Worm (Caenorhabditis elegans) whole organism, young adult: ENCODE measurements around the gene Y69E1A.8.

Experiments
- B0261.1 ChIP-seq: sonication (generic microtip); optimal IDR thresholded peaks from 2 replicates; lab custom pipeline; 2016; ENCODE audit warnings: mild to moderate bottlenecking, missing genetic modification characterization, moderate library complexity, missing compliant biosample characterization
- F22D6.2 ChIP-seq: sonication (generic microtip); optimal IDR thresholded peaks from 2 replicates; lab custom pipeline; 2016; ENCODE audit warnings: mild to moderate bottlenecking, missing genetic modification characterization, missing compliant biosample characterization
- F37B4.10 ChIP-seq: fragments of 200-800 bp; sonication (Bioruptor generic); IDR thresholded peaks from 2 replicates; pipeline ENCODE4 v1.3.6; 2022; ENCODE audit warnings: missing genetic modification characterization, missing compliant biosample characterization
- Y67H2A.10 ChIP-seq: fragments of 200-800 bp; sonication (Bioruptor generic); conservative IDR thresholded peaks from 2 replicates; pipeline ENCODE4 v1.3.6; 2022; ENCODE audit warnings: missing genetic modification reagents, missing genetic modification characterization, missing compliant biosample characterization
- aptf-3 ChIP-seq: fragments of 200-800 bp; sonication (Bioruptor generic); IDR thresholded peaks from 2 replicates; pipeline ENCODE4 v1.3.6; 2022; ENCODE audit warnings: missing genetic modification characterization, missing compliant biosample characterization
- bed-2 ChIP-seq: fragments of 200-800 bp; sonication (Bioruptor generic); IDR thresholded peaks from 2 replicates; pipeline ENCODE4 v1.3.6; 2022; ENCODE audit warnings: missing genetic modification reagents, missing genetic modification characterization, missing compliant biosample characterization
- hsf-1 ChIP-seq: fragments of 200-800 bp; sonication (Bioruptor generic); IDR thresholded peaks from 2 replicates; pipeline ENCODE4 v1.3.6; 2022; ENCODE audit warnings: missing genetic modification reagents, missing genetic modification characterization, missing compliant biosample characterization
- let-526 ChIP-seq: fragments of 200-800 bp; sonication (Bioruptor generic); IDR thresholded peaks from 2 replicates; pipeline ENCODE4 v1.3.6; 2022; ENCODE audit warnings: missing genetic modification reagents, missing genetic modification characterization, missing compliant biosample characterization
- mel-28 ChIP-seq: sonication (generic microtip); optimal IDR thresholded peaks from 2 replicates; lab custom pipeline; 2016; ENCODE audit warnings: borderline replicate concordance, mild to moderate bottlenecking, missing genetic modification characterization, missing compliant biosample characterization
- rcor-1 ChIP-seq: fragments of 200-800 bp; sonication (Bioruptor generic); IDR thresholded peaks from 2 replicates; pipeline ENCODE4 v1.3.6; 2022; ENCODE audit warnings: missing genetic modification reagents, missing genetic modification characterization, missing compliant biosample characterization
- rec-8 ChIP-seq, 2 experiments: sonication (generic microtip); optimal IDR thresholded peaks; 2 replicates each; lab custom pipeline; 2016; ENCODE audit warnings: mild to moderate bottlenecking in 2 of 2, missing genetic modification characterization in 2 of 2, missing genetic modification reagents in 2 of 2, missing genotype in 2 of 2, missing biosample characterization in 1 of 2, missing compliant biosample characterization in 1 of 2, moderate library complexity in 1 of 2
- repo-1 ChIP-seq: sonication (generic microtip); optimal IDR thresholded peaks from 2 replicates; lab custom pipeline; 2017; ENCODE audit warnings: mild to moderate bottlenecking, missing genetic modification characterization, missing compliant biosample characterization
- unc-62 ChIP-seq: fragments of 150-350 bp; optimal IDR thresholded peaks from 2 replicates; lab custom pipeline; 2014; ENCODE audit warnings: missing biosample characterization, missing genetic modification reagents, missing genetic modification characterization
- ztf-18 ChIP-seq: sonication (generic microtip); optimal IDR thresholded peaks from 2 replicates; lab custom pipeline; 2016; ENCODE audit warnings: missing genotype, mild to moderate bottlenecking, missing genetic modification characterization, missing compliant biosample characterization

DNA sequence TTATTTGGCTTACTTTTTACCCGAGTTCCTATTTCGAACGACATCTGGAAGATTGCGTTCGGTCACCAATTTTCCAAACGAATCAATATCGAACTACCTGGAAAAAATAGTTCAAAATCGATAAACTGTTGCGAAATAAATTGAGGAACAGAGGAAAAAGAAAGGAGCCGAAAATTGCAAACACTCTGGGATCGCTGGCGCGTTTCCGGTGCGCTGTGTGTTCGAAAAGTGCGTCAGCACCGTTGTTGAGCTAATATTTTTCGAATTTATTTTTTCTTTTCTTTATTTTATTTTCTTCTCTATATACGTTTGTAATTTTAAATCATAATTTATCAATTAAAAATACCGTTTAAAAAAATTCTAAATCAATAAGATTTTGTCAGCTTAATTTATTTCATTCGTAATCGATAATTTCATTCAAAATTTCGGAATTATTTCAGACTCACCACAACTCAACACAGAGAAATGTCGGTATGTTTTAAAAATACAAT is 33.3 kb upstream of the Y69E1A.8 start, which contains the start of the genes dnc-1 and lsm-7:
- TF ChIP-seq rec-8 (tag; optimal IDR thresholded peaks at IDR 0.05; lab: Kevin White, UChicago) (no peak), F22D6.2 (tag; lab: Kevin White, UChicago) (no peak), unc-62 (GFP tag; lab: Kevin White, UChicago) (no peak), bed-2 (no peak), F37B4.10 (no peak), rcor-1 (GFP tag; lab: Robert Waterston, UW) (no peak), hsf-1 (GFP tag; lab: Robert Waterston, UW) (no peak), mel-28 (tag; lab: Kevin White, UChicago) (no peak), aptf-3 (GFP tag; lab: Robert Waterston, UW) (no peak), B0261.1 (tag; lab: Kevin White, UChicago) (no peak), Y67H2A.10 (GFP tag; lab: Robert Waterston, UW) (0 out of 2 replicates have a peak, but pooled peaks have one; percentile 34), ztf-18 (tag; lab: Kevin White, UChicago) (peak; percentile 94), repo-1 (tag; lab: Kevin White, UChicago) (no peak), let-526 (GFP tag; lab: Robert Waterston, UW) (no peak)
